Fruit fly (Drosophila melanogaster) whole organism, embryonic: Measurements from ENCODE around the gene Bro.

Experiments
- ATbp ChIP-seq: fragments of 200-800 bp; sonication (Bioruptor generic); optimal IDR thresholded peaks from 2 replicates; lab custom pipeline; 2017; ENCODE audit warnings: missing biosample characterization, mild to moderate bottlenecking, missing genetic modification characterization, missing genetic modification reagents
- CG11456 ChIP-seq: fragments of 200-800 bp; sonication (Bioruptor generic); IDR thresholded peaks from 3 replicates; pipeline ENCODE4 v1.3.6; 2022; ENCODE audit warnings: missing biosample characterization, missing genetic modification characterization
- CG11695 ChIP-seq: fragments of 200-800 bp; sonication (Bioruptor generic); IDR thresholded peaks from 3 replicates; pipeline ENCODE4 v1.3.6; 2022; ENCODE audit warnings: missing biosample characterization, missing genetic modification characterization
- CG13424 ChIP-seq: fragments of 200-800 bp; sonication (Bioruptor generic); optimal IDR thresholded peaks from 2 replicates; lab custom pipeline; 2019; ENCODE audit warnings: missing biosample characterization, mild to moderate bottlenecking, missing genetic modification characterization, moderate library complexity
- CG14014 ChIP-seq: fragments of 200-800 bp; sonication (Bioruptor generic); IDR thresholded peaks from 2 replicates; pipeline ENCODE4 v1.3.6; 2022; ENCODE audit warnings: missing biosample characterization, missing genetic modification characterization
- CG15011 ChIP-seq: fragments of 200-800 bp; sonication (Bioruptor generic); optimal IDR thresholded peaks from 3 replicates; lab custom pipeline; 2018; ENCODE audit warnings: missing biosample characterization, mild to moderate bottlenecking, missing genetic modification characterization
- CG15269 ChIP-seq: fragments of 200-800 bp; sonication (Bioruptor generic); optimal IDR thresholded peaks from 2 replicates; lab custom pipeline; 2018; ENCODE audit warnings: missing biosample characterization, mild to moderate bottlenecking, missing genetic modification characterization, moderate library complexity
- CG17361 ChIP-seq: fragments of 200-800 bp; sonication (Bioruptor generic); IDR thresholded peaks from 3 replicates; pipeline ENCODE4 v1.3.6; 2022; ENCODE audit warnings: missing biosample characterization, missing genetic modification characterization
- CG18599 ChIP-seq: fragments of 200-800 bp; sonication (Bioruptor generic); optimal IDR thresholded peaks from 3 replicates; lab custom pipeline; 2017; ENCODE audit warnings: missing biosample characterization, missing genetic modification characterization, mild to moderate bottlenecking, moderate library complexity, missing genetic modification reagents
- CG4360 ChIP-seq: fragments of 200-800 bp; sonication (Bioruptor generic); IDR thresholded peaks from 2 replicates; pipeline ENCODE4 v1.3.6; 2022; ENCODE audit warnings: missing biosample characterization, missing genetic modification characterization
- CG6272 ChIP-seq: fragments of 200-800 bp; sonication (Bioruptor generic); IDR thresholded peaks from 2 replicates; pipeline ENCODE4 v1.3.6; 2022; ENCODE audit warnings: missing biosample characterization, missing genetic modification characterization
- CG7372 ChIP-seq: fragments of 200-800 bp; sonication (Bioruptor generic); IDR thresholded peaks from 2 replicates; pipeline ENCODE4 v1.3.6; 2022; ENCODE audit warnings: missing biosample characterization, missing genetic modification characterization
- CG7839 ChIP-seq: fragments of 200-800 bp; sonication (Bioruptor generic); optimal IDR thresholded peaks from 3 replicates; lab custom pipeline; 2018; ENCODE audit warnings: missing biosample characterization, mild to moderate bottlenecking, missing genetic modification characterization, moderate library complexity
- Drgx ChIP-seq: fragments of 200-800 bp; sonication (Bioruptor generic); IDR thresholded peaks from 2 replicates; pipeline ENCODE4 v1.3.6; 2022; ENCODE audit warnings: missing biosample characterization, missing genetic modification characterization
- E2f2 ChIP-seq: fragments of 200-800 bp; sonication (Bioruptor generic); IDR thresholded peaks from 2 replicates; pipeline ENCODE4 v1.3.6; 2022; ENCODE audit warnings: missing biosample characterization, missing genetic modification characterization
- Gsc ChIP-seq: fragments of 200-800 bp; sonication (Bioruptor generic); IDR thresholded peaks from 2 replicates; pipeline ENCODE4 v1.3.6; 2022; ENCODE audit warnings: missing biosample characterization, missing genetic modification characterization
- H15 ChIP-seq: fragments of 200-800 bp; sonication (Bioruptor generic); IDR thresholded peaks from 3 replicates; pipeline ENCODE4 v1.3.6; 2022; ENCODE audit warnings: missing biosample characterization, missing genetic modification characterization
- Hr51 ChIP-seq, 2 experiments: fragments of 200-800 bp; sonication (Bioruptor generic); optimal IDR thresholded peaks; 2 replicates in 1 of 2; 3 replicates in 1 of 2; lab custom pipeline; 2016 to 2018; ENCODE audit warnings: missing biosample characterization in 2 of 2, missing genetic modification characterization in 2 of 2, mild to moderate bottlenecking in 1 of 2, moderate library complexity in 1 of 2
- Lim3 ChIP-seq: fragments of 200-800 bp; sonication (Bioruptor generic); IDR thresholded peaks from 2 replicates; pipeline ENCODE4 v1.3.6; 2022; ENCODE audit warnings: missing biosample characterization, missing genetic modification characterization
- NC2α ChIP-seq: fragments of 200-800 bp; sonication (Bioruptor generic); optimal IDR thresholded peaks from 2 replicates; lab custom pipeline; 2016; ENCODE audit warnings: missing biosample characterization, missing genetic modification characterization
- Rfx ChIP-seq: fragments of 200-800 bp; sonication (Bioruptor generic); IDR thresholded peaks from 2 replicates; pipeline ENCODE4 v1.3.6; 2022; ENCODE audit warnings: missing biosample characterization, missing genetic modification characterization
- Sin3A ChIP-seq: fragments of >200 bp; optimal IDR thresholded peaks from 2 replicates; lab custom pipeline; 2018
- Xrp1 ChIP-seq: fragments of 200-800 bp; sonication (Bioruptor generic); IDR thresholded peaks from 2 replicates; pipeline ENCODE4 v1.3.6; 2022; ENCODE audit warnings: missing biosample characterization, missing genetic modification characterization
- aop ChIP-seq: fragments of 200-800 bp; sonication (Bioruptor generic); IDR thresholded peaks from 2 replicates; pipeline ENCODE4 v1.3.6; 2022; ENCODE audit warnings: missing biosample characterization, missing genetic modification characterization
- bigmax ChIP-seq: fragments of 200-800 bp; sonication (Bioruptor generic); optimal IDR thresholded peaks from 2 replicates; lab custom pipeline; 2018; ENCODE audit warnings: missing biosample characterization, mild to moderate bottlenecking, missing genetic modification characterization
- bsh ChIP-seq, 2 experiments: fragments of 200-800 bp; sonication (Bioruptor generic); optimal IDR thresholded peaks; 2 replicates each; lab custom pipeline; 2017 to 2018; ENCODE audit warnings: mild to moderate bottlenecking in 2 of 2, missing biosample characterization in 2 of 2, missing genetic modification characterization in 2 of 2, moderate library complexity in 1 of 2
- chn ChIP-seq: fragments of 200-800 bp; sonication (Bioruptor generic); optimal IDR thresholded peaks from 2 replicates; lab custom pipeline; 2016; ENCODE audit warnings: missing biosample characterization, missing genetic modification characterization
- corto ChIP-seq: fragments of 200-800 bp; sonication (Bioruptor generic); optimal IDR thresholded peaks from 2 replicates; lab custom pipeline; 2016; ENCODE audit warnings: missing biosample characterization, mild to moderate bottlenecking, missing genetic modification characterization, moderate library complexity
- cwo ChIP-seq: fragments of 200-800 bp; sonication (Bioruptor generic); optimal IDR thresholded peaks from 3 replicates; lab custom pipeline; 2017; ENCODE audit warnings: missing biosample characterization, missing genetic modification characterization, mild to moderate bottlenecking, moderate library complexity, missing genetic modification reagents
- dmrt99B ChIP-seq: fragments of 200-800 bp; sonication (Bioruptor generic); optimal IDR thresholded peaks from 2 replicates; lab custom pipeline; 2018; ENCODE audit warnings: missing biosample characterization, mild to moderate bottlenecking, missing genetic modification characterization, moderate library complexity
- dpn ChIP-seq, 2 experiments: fragments of 200-800 bp; sonication (Bioruptor generic); optimal IDR thresholded peaks; 3 replicates each; lab custom pipeline; 2016; ENCODE audit warnings: missing biosample characterization in 2 of 2, missing genetic modification characterization in 2 of 2
- dysf ChIP-seq: fragments of 200-800 bp; sonication (Bioruptor generic); IDR thresholded peaks from 3 replicates; pipeline ENCODE4 v1.3.6; 2022; ENCODE audit warnings: missing biosample characterization, missing genetic modification characterization
- ems ChIP-seq: fragments of 200-800 bp; sonication (Bioruptor generic); optimal IDR thresholded peaks from 3 replicates; lab custom pipeline; 2016; ENCODE audit warnings: missing biosample characterization, missing genetic modification characterization
- fru ChIP-seq: fragments of >200 bp; optimal IDR thresholded peaks from 2 replicates; lab custom pipeline; 2017
- hkb ChIP-seq, 2 experiments: fragments of 200-800 bp in 1 of 2; fragments of >200 bp in 1 of 2; sonication (Bioruptor generic) in 1 of 2; IDR thresholded peaks in 1 of 2; optimal IDR thresholded peaks in 1 of 2; 2 replicates each; pipeline versions ENCODE4 v1.3.6 to Lab custom; 2017 to 2022; ENCODE audit warnings: missing biosample characterization in 1 of 2, missing genetic modification characterization in 1 of 2
- jumu ChIP-seq: fragments of 200-800 bp; sonication (Bioruptor generic); optimal IDR thresholded peaks from 3 replicates; lab custom pipeline; 2016; ENCODE audit warnings: missing biosample characterization, missing genetic modification characterization
- nerfin-1 ChIP-seq: fragments of 200-800 bp; sonication (Bioruptor generic); optimal IDR thresholded peaks from 3 replicates; lab custom pipeline; 2019; ENCODE audit warnings: missing biosample characterization, mild to moderate bottlenecking, missing genetic modification characterization, moderate library complexity
- nom ChIP-seq: fragments of 200-800 bp; sonication (Bioruptor generic); optimal IDR thresholded peaks from 2 replicates; lab custom pipeline; 2017; ENCODE audit warnings: missing biosample characterization, missing genetic modification characterization, mild to moderate bottlenecking, moderate library complexity, missing genetic modification reagents
- pan ChIP-seq, 4 experiments: fragments of >200 bp in 3 of 4; fragments of 200-800 bp in 1 of 4; sonication (Bioruptor generic) in 1 of 4; optimal IDR thresholded peaks in 3 of 4; IDR thresholded peaks in 1 of 4; 2 replicates each; pipeline versions ENCODE4 v1.3.6 to Lab custom; 2017 to 2022; ENCODE audit warnings: missing biosample characterization in 2 of 4, missing genetic modification characterization in 2 of 4, mixed read lengths in 1 of 4
- pb ChIP-seq: fragments of 200-800 bp; sonication (Bioruptor generic); optimal IDR thresholded peaks from 3 replicates; lab custom pipeline; 2016; ENCODE audit warnings: missing biosample characterization, missing genetic modification characterization
- pros ChIP-seq: fragments of 200-800 bp; sonication (Bioruptor generic); optimal IDR thresholded peaks from 3 replicates; lab custom pipeline; 2019; ENCODE audit warnings: missing biosample characterization, mild to moderate bottlenecking, missing genetic modification characterization, moderate library complexity
- sisA ChIP-seq: fragments of 200-800 bp; sonication (Bioruptor generic); IDR thresholded peaks from 2 replicates; pipeline ENCODE4 v1.3.6; 2022; ENCODE audit warnings: missing biosample characterization, missing genetic modification characterization
- slbo ChIP-seq: fragments of 200-800 bp; sonication (Bioruptor generic); IDR thresholded peaks from 2 replicates; pipeline ENCODE4 v1.3.6; 2022; ENCODE audit warnings: missing biosample characterization, missing genetic modification characterization
- sob ChIP-seq: fragments of 200-800 bp; sonication (Bioruptor generic); IDR thresholded peaks from 2 replicates; pipeline ENCODE4 v1.3.6; 2022; ENCODE audit warnings: missing biosample characterization, missing genetic modification characterization
- ssp ChIP-seq: fragments of 200-800 bp; sonication (Bioruptor generic); IDR thresholded peaks from 2 replicates; pipeline ENCODE4 v1.3.6; 2022; ENCODE audit warnings: missing biosample characterization, missing genetic modification characterization
- stc ChIP-seq: fragments of 200-800 bp; sonication (Bioruptor generic); IDR thresholded peaks from 2 replicates; pipeline ENCODE4 v1.3.6; 2022; ENCODE audit warnings: missing biosample characterization, missing genetic modification characterization
- ttk ChIP-seq: fragments of 200-800 bp; sonication (Bioruptor generic); IDR thresholded peaks from 2 replicates; pipeline ENCODE4 v2.1.2; 2022; ENCODE audit warnings: missing biosample characterization, missing genetic modification characterization
- zen2 ChIP-seq: fragments of 200-800 bp; sonication (Bioruptor generic); IDR thresholded peaks from 3 replicates; pipeline ENCODE4 v1.3.6; 2022; ENCODE audit warnings: missing biosample characterization, missing genetic modification characterization; ENCODE audit not compliant: partially characterized antibody
- zfh1 ChIP-seq: fragments of 200-800 bp; sonication (Bioruptor generic); IDR thresholded peaks from 3 replicates; pipeline ENCODE4 v1.3.6; 2022; ENCODE audit warnings: missing biosample characterization, missing genetic modification characterization

Gene Bro

DNA sequence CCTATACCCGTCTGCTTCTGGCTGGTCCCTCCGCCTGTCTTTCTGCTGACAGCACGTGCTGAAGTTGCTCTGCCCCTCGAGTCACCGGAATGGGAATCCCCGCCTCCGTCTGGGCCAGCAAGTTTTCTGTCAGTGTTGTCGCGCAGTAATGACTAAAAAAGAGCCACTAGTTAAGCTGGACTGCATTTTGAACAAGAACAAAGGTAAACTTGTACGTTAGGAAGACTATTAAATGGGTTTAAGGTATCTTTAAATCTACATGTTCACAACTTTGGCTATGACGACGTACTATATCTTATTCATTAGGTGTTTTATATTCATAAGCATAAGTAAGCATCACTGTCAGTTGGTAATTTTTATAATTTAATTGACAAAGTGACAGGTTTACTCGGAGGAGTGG, 31.7 kb downstream of the Bro start:
- TF ChIP-seq CG11456 (GFP tag; lab: Robert Waterston, UW) (no peak), dpn (GFP tag; optimal IDR thresholded peaks at IDR 0.05; lab: Kevin White, UChicago) (no peak), bsh (GFP tag; optimal IDR thresholded peaks at IDR 0.05; lab: Kevin White, UChicago) (peak in 1 of 2 experiments; percentile 14), fru (lab: Kevin White, UChicago) (no peak), cwo (GFP tag; lab: Kevin White, UChicago) (peak; percentile 32)

DNA sequence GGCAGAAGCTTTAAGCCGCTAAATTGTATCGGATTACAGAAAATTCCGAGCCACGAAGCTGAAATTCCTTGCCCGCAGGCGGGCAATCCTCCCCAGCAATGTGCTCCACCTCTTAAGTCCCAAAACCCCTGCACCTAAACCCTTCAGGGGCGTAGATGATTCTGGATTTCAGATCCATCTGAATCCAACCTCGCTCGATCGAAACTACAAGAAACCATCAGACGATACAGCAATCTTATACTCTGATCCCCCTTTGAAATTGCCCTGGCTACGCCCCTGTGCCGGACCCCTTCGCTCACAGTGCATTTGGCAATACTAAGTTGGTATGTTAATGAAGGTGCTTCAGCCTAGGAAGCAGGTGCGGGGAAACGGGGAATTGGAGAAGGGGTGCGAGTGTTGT, 35.4 kb downstream of the Bro start:
- TF ChIP-seq slbo (GFP tag; lab: Robert Waterston, UW) (peak; percentile 36; the same call in 1 of the 2 replicates), Hr51 (GFP tag; optimal IDR thresholded peaks at IDR 0.05; lab: Kevin White, UChicago) (no peak), CG14014 (GFP tag; lab: Robert Waterston, UW) (no peak), Xrp1 (GFP tag; lab: Robert Waterston, UW) (no peak), Drgx (GFP tag; lab: Robert Waterston, UW) (peak; percentile 52), CG15269 (tag; lab: Kevin White, UChicago) (no peak), dmrt99B (tag; lab: Kevin White, UChicago) (no peak), ttk (GFP tag; lab: Robert Waterston, UW) (peak; percentile 21; the same call in 1 of the 2 replicates), Gsc (peak; percentile 9; the same call in 1 of the 2 replicates), sisA (GFP tag; lab: Robert Waterston, UW) (peak; percentile 46), sob (GFP tag; lab: Robert Waterston, UW) (peak; percentile 24; the same call in 1 of the 2 replicates), CG11695 (GFP tag; lab: Robert Waterston, UW) (no peak), chn (GFP tag; lab: Kevin White, UChicago) (no peak), hkb (optimal IDR thresholded peaks at IDR 0.05; lab: Kevin White, UChicago) (no peak), hkb (GFP tag; IDR thresholded peaks at IDR 0.05; lab: Robert Waterston, UW) (0 out of 2 replicates have a peak, but pooled peaks have one; percentile 22), nom (GFP tag; lab: Kevin White, UChicago) (peak; percentile 41), pros (GFP tag; lab: Kevin White, UChicago) (no peak), ATbp (no peak), CG7839 (tag; lab: Kevin White, UChicago) (no peak), zfh1 (GFP tag; lab: Robert Waterston, UW) (no peak), jumu (GFP tag; lab: Kevin White, UChicago) (no peak), E2f2 (GFP tag; lab: Robert Waterston, UW) (no peak), nerfin-1 (tag; lab: Kevin White, UChicago) (no peak), CG7372 (GFP tag; lab: Robert Waterston, UW) (no peak), dysf (GFP tag; lab: Robert Waterston, UW) (no peak), CG6272 (GFP tag; lab: Robert Waterston, UW) (no peak), pb (GFP tag; lab: Kevin White, UChicago) (no peak), Lim3 (GFP tag; lab: Robert Waterston, UW) (no peak), CG4360 (no peak), H15 (GFP tag; lab: Robert Waterston, UW) (0 out of 3 replicates have a peak, but pooled peaks have one; percentile 26), CG17361 (GFP tag; lab: Robert Waterston, UW) (no peak), NC2α (no peak), zen2 (GFP tag; lab: Robert Waterston, UW) (no peak), corto (GFP tag; lab: Kevin White, UChicago) (peak; percentile 18), ems (GFP tag; lab: Kevin White, UChicago) (no peak), CG13424 (tag; lab: Kevin White, UChicago) (no peak), Rfx (GFP tag; lab: Robert Waterston, UW) (peak; percentile 16; the same call in 1 of the 2 replicates), Sin3A (lab: Kevin White, UChicago) (no peak), aop (no peak), stc (GFP tag; lab: Robert Waterston, UW) (no peak), bigmax (GFP tag; lab: Kevin White, UChicago) (no peak), ssp (GFP tag; lab: Robert Waterston, UW) (peak; percentile 17; the same call in 1 of the 2 replicates), CG18599 (GFP tag; lab: Kevin White, UChicago) (peak; percentile 11), pan (optimal IDR thresholded peaks at IDR 0.05; lab: Kevin White, UChicago) (no peak), pan (GFP tag; optimal IDR thresholded peaks at IDR 0.05 in 1 of 2, IDR thresholded peaks at IDR 0.05 in 1 of 2) (peak in 1 of 2 experiments; percentile 27), CG15011 (no peak)
